Worm (Caenorhabditis elegans) whole organism, early embryonic: ENCODE data around the gene C53A5.17.

Experiments
- ama-1 ChIP-seq: fragments of 150-350 bp; optimal IDR thresholded peaks from 2 replicates; lab custom pipeline; 2014
- hmbx-1 ChIP-seq: sonication (generic microtip); optimal IDR thresholded peaks from 2 replicates; lab custom pipeline; 2016; ENCODE audit warnings: mild to moderate bottlenecking, missing genetic modification characterization, missing compliant biosample characterization
- pes-1 ChIP-seq: fragments of 200-800 bp; sonication (Bioruptor generic); IDR thresholded peaks from 2 replicates; pipeline ENCODE4 v1.3.6; 2022; ENCODE audit warnings: missing genetic modification reagents, missing genetic modification characterization, missing compliant biosample characterization
- scrt-1 ChIP-seq: fragments of 200-800 bp; sonication (Bioruptor generic); IDR thresholded peaks from 2 replicates; pipeline ENCODE4 v1.3.6; 2022; ENCODE audit warnings: missing genetic modification characterization, missing compliant biosample characterization

ce11 chrV:14540932-14541331, 20.0 kb upstream of the C53A5.17 start:
- no peak for TF ChIP-seq pes-1 (GFP tag; lab: Robert Waterston, UW)
- TF ChIP-seq ama-1 (lab: Kevin White, UChicago), result no peak
- no peak for TF ChIP-seq scrt-1 (GFP tag; lab: Robert Waterston, UW)
- no peak for TF ChIP-seq hmbx-1 (tag; lab: Kevin White, UChicago)
